Fruit fly (Drosophila melanogaster) whole organism, embryonic: ENCODE data around the gene CG31800.

Source experiments
- Ada2b ChIP-seq: fragments of 200-800 bp; sonication (Bioruptor generic); IDR thresholded peaks from 2 replicates; pipeline ENCODE4 v1.3.6; 2022; ENCODE audit warnings: missing biosample characterization, missing genetic modification characterization
- CG10209 ChIP-seq: fragments of 200-800 bp; sonication (Bioruptor generic); optimal IDR thresholded peaks from 3 replicates; lab custom pipeline; 2017; ENCODE audit warnings: missing biosample characterization, mild to moderate bottlenecking, missing genetic modification characterization, missing genetic modification reagents
- CG10565 ChIP-seq: fragments of 200-800 bp; sonication (Bioruptor generic); optimal IDR thresholded peaks from 3 replicates; lab custom pipeline; 2016; ENCODE audit warnings: missing biosample characterization, mild to moderate bottlenecking, missing genetic modification characterization
- CG12769 ChIP-seq: fragments of 200-800 bp; sonication (Bioruptor generic); optimal IDR thresholded peaks from 2 replicates; lab custom pipeline; 2019; ENCODE audit warnings: missing biosample characterization, mild to moderate bottlenecking, missing genetic modification characterization, moderate library complexity
- CG15479 ChIP-seq: fragments of 200-800 bp; sonication (Bioruptor generic); optimal IDR thresholded peaks from 3 replicates; lab custom pipeline; 2019; ENCODE audit warnings: missing biosample characterization, mild to moderate bottlenecking, missing genetic modification characterization, moderate library complexity
- CG15514 ChIP-seq: fragments of 200-800 bp; sonication (Bioruptor generic); optimal IDR thresholded peaks from 3 replicates; lab custom pipeline; 2017; ENCODE audit warnings: missing biosample characterization, missing genetic modification characterization, mild to moderate bottlenecking, moderate library complexity, missing genetic modification reagents
- CG1603 ChIP-seq: fragments of 200-800 bp; sonication (Bioruptor generic); optimal IDR thresholded peaks from 2 replicates; lab custom pipeline; 2019; ENCODE audit warnings: missing biosample characterization, mild to moderate bottlenecking, missing genetic modification characterization, moderate library complexity
- CG1647 ChIP-seq: fragments of 200-800 bp; sonication (Bioruptor generic); optimal IDR thresholded peaks from 3 replicates; lab custom pipeline; 2016; ENCODE audit warnings: missing biosample characterization, missing genetic modification characterization
- CG2202 ChIP-seq: fragments of 200-800 bp; sonication (Bioruptor generic); optimal IDR thresholded peaks from 2 replicates; lab custom pipeline; 2018; ENCODE audit warnings: missing biosample characterization, mild to moderate bottlenecking, missing genetic modification characterization
- CG31441 ChIP-seq: fragments of 200-800 bp; sonication (Bioruptor generic); IDR thresholded peaks from 2 replicates; pipeline ENCODE4 v1.3.6; 2022; ENCODE audit warnings: missing biosample characterization, missing genetic modification characterization
- CG32767 ChIP-seq: fragments of 200-800 bp; sonication (Bioruptor generic); IDR thresholded peaks from 2 replicates; pipeline ENCODE4 v1.3.6; 2022; ENCODE audit warnings: missing biosample characterization, missing genetic modification characterization
- CG34422 ChIP-seq: fragments of 200-800 bp; sonication (Bioruptor generic); IDR thresholded peaks from 3 replicates; pipeline ENCODE4 v1.3.6; 2022; ENCODE audit warnings: missing biosample characterization, missing genetic modification characterization
- CG4282 ChIP-seq: fragments of 200-800 bp; sonication (Bioruptor generic); optimal IDR thresholded peaks from 2 replicates; lab custom pipeline; 2016; ENCODE audit warnings: missing biosample characterization, missing genetic modification characterization
- CG5180 ChIP-seq: fragments of 200-800 bp; sonication (Bioruptor generic); optimal IDR thresholded peaks from 3 replicates; lab custom pipeline; 2017; ENCODE audit warnings: missing biosample characterization, missing genetic modification characterization, mild to moderate bottlenecking, moderate library complexity, missing genetic modification reagents
- CG6854 ChIP-seq: fragments of 200-800 bp; sonication (Bioruptor generic); optimal IDR thresholded peaks from 3 replicates; lab custom pipeline; 2017; ENCODE audit warnings: missing biosample characterization, mild to moderate bottlenecking, missing genetic modification characterization
- CG7963 ChIP-seq: fragments of 200-800 bp; sonication (Bioruptor generic); IDR thresholded peaks from 3 replicates; pipeline ENCODE4 v1.3.6; 2022; ENCODE audit warnings: missing biosample characterization, missing genetic modification characterization; ENCODE audit not compliant: partially characterized antibody
- CG8290 ChIP-seq, 3 experiments: fragments of 200-800 bp; sonication (Bioruptor generic); optimal IDR thresholded peaks; 2 replicates each; lab custom pipeline; 2016 to 2019; ENCODE audit warnings: missing biosample characterization in 3 of 3, missing genetic modification characterization in 3 of 3, mild to moderate bottlenecking in 2 of 3, moderate library complexity in 1 of 3
- CG8359 ChIP-seq: fragments of 200-800 bp; sonication (Bioruptor generic); optimal IDR thresholded peaks from 2 replicates; lab custom pipeline; 2017; ENCODE audit warnings: missing biosample characterization, mild to moderate bottlenecking, missing genetic modification characterization, borderline replicate concordance
- CG9609 ChIP-seq: fragments of 200-800 bp; sonication (Bioruptor generic); optimal IDR thresholded peaks from 3 replicates; lab custom pipeline; 2016; ENCODE audit warnings: missing biosample characterization, missing genetic modification characterization
- Dll ChIP-seq: fragments of 200-800 bp; sonication (Bioruptor generic); IDR thresholded peaks from 4 replicates; pipeline ENCODE4 v1.3.6; 2022; ENCODE audit warnings: missing biosample characterization, missing genetic modification characterization; ENCODE audit not compliant: partially characterized antibody
- Eip74EF ChIP-seq, 2 experiments: fragments of 200-800 bp in 1 of 2; fragments of >200 bp in 1 of 2; sonication (Bioruptor generic) in 1 of 2; optimal IDR thresholded peaks; 2 replicates each; lab custom pipeline; 2017 to 2019; ENCODE audit warnings: missing biosample characterization in 2 of 2, missing genetic modification characterization in 2 of 2, mild to moderate bottlenecking in 1 of 2, moderate library complexity in 1 of 2
- Gug ChIP-seq: fragments of 200-800 bp; sonication (Bioruptor generic); IDR thresholded peaks from 4 replicates; pipeline ENCODE4 v1.3.6; 2022; ENCODE audit warnings: missing biosample characterization, missing genetic modification characterization
- Myb ChIP-seq: fragments of 200-800 bp; sonication (Bioruptor generic); optimal IDR thresholded peaks from 2 replicates; lab custom pipeline; 2016; ENCODE audit warnings: missing biosample characterization, missing genetic modification characterization
- Opbp ChIP-seq: fragments of 200-800 bp; sonication (Bioruptor generic); IDR thresholded peaks from 3 replicates; pipeline ENCODE4 v1.3.6; 2022; ENCODE audit warnings: missing biosample characterization, missing genetic modification characterization; ENCODE audit not compliant: partially characterized antibody
- Rfx ChIP-seq: fragments of 200-800 bp; sonication (Bioruptor generic); IDR thresholded peaks from 2 replicates; pipeline ENCODE4 v1.3.6; 2022; ENCODE audit warnings: missing biosample characterization, missing genetic modification characterization
- bigmax ChIP-seq: fragments of 200-800 bp; sonication (Bioruptor generic); optimal IDR thresholded peaks from 2 replicates; lab custom pipeline; 2018; ENCODE audit warnings: missing biosample characterization, mild to moderate bottlenecking, missing genetic modification characterization
- bowl ChIP-seq: fragments of 200-800 bp; sonication (Bioruptor generic); IDR thresholded peaks from 2 replicates; pipeline ENCODE4 v1.3.6; 2022; ENCODE audit warnings: missing biosample characterization, missing genetic modification characterization
- bsh ChIP-seq, 2 experiments: fragments of 200-800 bp; sonication (Bioruptor generic); optimal IDR thresholded peaks; 2 replicates each; lab custom pipeline; 2017 to 2018; ENCODE audit warnings: mild to moderate bottlenecking in 2 of 2, missing biosample characterization in 2 of 2, missing genetic modification characterization in 2 of 2, moderate library complexity in 1 of 2
- chinmo ChIP-seq: fragments of 200-800 bp; sonication (Bioruptor generic); IDR thresholded peaks from 4 replicates; pipeline ENCODE4 v1.3.6; 2022; ENCODE audit warnings: missing biosample characterization, missing genetic modification characterization; ENCODE audit not compliant: partially characterized antibody
- crp ChIP-seq, 2 experiments: fragments of 200-800 bp; sonication (Bioruptor generic); optimal IDR thresholded peaks; 2 replicates in 1 of 2; 3 replicates in 1 of 2; lab custom pipeline; 2017; ENCODE audit warnings: missing biosample characterization in 2 of 2, missing genetic modification characterization in 2 of 2, mild to moderate bottlenecking in 1 of 2, moderate library complexity in 1 of 2
- disco-r ChIP-seq: fragments of 200-800 bp; sonication (Bioruptor generic); optimal IDR thresholded peaks from 2 replicates; lab custom pipeline; 2016; ENCODE audit warnings: missing biosample characterization, missing genetic modification characterization
- dmrt11E ChIP-seq: fragments of 200-800 bp; sonication (Bioruptor generic); optimal IDR thresholded peaks from 3 replicates; lab custom pipeline; 2018; ENCODE audit warnings: missing biosample characterization, mild to moderate bottlenecking, missing genetic modification characterization, moderate library complexity
- dpn ChIP-seq, 2 experiments: fragments of 200-800 bp; sonication (Bioruptor generic); optimal IDR thresholded peaks; 3 replicates each; lab custom pipeline; 2016; ENCODE audit warnings: missing biosample characterization in 2 of 2, missing genetic modification characterization in 2 of 2
- fru ChIP-seq: fragments of >200 bp; optimal IDR thresholded peaks from 2 replicates; lab custom pipeline; 2017
- grn ChIP-seq: fragments of 200-800 bp; sonication (Bioruptor generic); optimal IDR thresholded peaks from 3 replicates; lab custom pipeline; 2017; ENCODE audit warnings: missing biosample characterization, missing genetic modification characterization
- hkb ChIP-seq, 2 experiments: fragments of 200-800 bp in 1 of 2; fragments of >200 bp in 1 of 2; sonication (Bioruptor generic) in 1 of 2; IDR thresholded peaks in 1 of 2; optimal IDR thresholded peaks in 1 of 2; 2 replicates each; pipeline versions ENCODE4 v1.3.6 to Lab custom; 2017 to 2022; ENCODE audit warnings: missing biosample characterization in 1 of 2, missing genetic modification characterization in 1 of 2
- ind ChIP-seq: fragments of 200-800 bp; sonication (Bioruptor generic); optimal IDR thresholded peaks from 3 replicates; lab custom pipeline; 2016; ENCODE audit warnings: missing biosample characterization, missing genetic modification characterization
- jumu ChIP-seq: fragments of 200-800 bp; sonication (Bioruptor generic); optimal IDR thresholded peaks from 3 replicates; lab custom pipeline; 2016; ENCODE audit warnings: missing biosample characterization, missing genetic modification characterization
- knrl ChIP-seq: fragments of 200-800 bp; sonication (Bioruptor generic); IDR thresholded peaks from 3 replicates; pipeline ENCODE4 v1.3.6; 2022; ENCODE audit warnings: missing biosample characterization, missing genetic modification characterization; ENCODE audit not compliant: partially characterized antibody
- lmd ChIP-seq: fragments of 200-800 bp; sonication (Bioruptor generic); IDR thresholded peaks from 2 replicates; pipeline ENCODE4 v1.3.6; 2022; ENCODE audit warnings: missing biosample characterization, missing genetic modification characterization
- lov ChIP-seq, 2 experiments: fragments of 200-800 bp in 1 of 2; fragments of >200 bp in 1 of 2; sonication (Bioruptor generic) in 1 of 2; IDR thresholded peaks in 1 of 2; optimal IDR thresholded peaks in 1 of 2; 2 replicates in 1 of 2; 3 replicates in 1 of 2; pipeline versions ENCODE4 v1.3.6 to Lab custom; 2017 to 2022; ENCODE audit warnings: missing biosample characterization in 1 of 2, missing genetic modification characterization in 1 of 2
- mirr ChIP-seq: fragments of 200-800 bp; sonication (Bioruptor generic); optimal IDR thresholded peaks from 3 replicates; lab custom pipeline; 2018; ENCODE audit warnings: missing biosample characterization, mild to moderate bottlenecking, missing genetic modification characterization
- psq ChIP-seq: fragments of 200-800 bp; sonication (Bioruptor generic); optimal IDR thresholded peaks from 2 replicates; lab custom pipeline; 2017; ENCODE audit warnings: missing biosample characterization, missing genetic modification characterization
- salm ChIP-seq: fragments of 200-800 bp; sonication (Bioruptor generic); optimal IDR thresholded peaks from 2 replicates; lab custom pipeline; 2018; ENCODE audit warnings: missing biosample characterization, mild to moderate bottlenecking, missing genetic modification characterization
- sim ChIP-seq: fragments of 200-800 bp; sonication (Bioruptor generic); IDR thresholded peaks from 2 replicates; pipeline ENCODE4 v1.3.6; 2022; ENCODE audit warnings: missing biosample characterization, missing genetic modification characterization
- sna ChIP-seq: fragments of 200-800 bp; sonication (Bioruptor generic); IDR thresholded peaks from 2 replicates; pipeline ENCODE4 v1.3.6; 2022; ENCODE audit warnings: missing biosample characterization, missing genetic modification characterization; ENCODE audit not compliant: partially characterized antibody
- vfl ChIP-seq: fragments of 200-800 bp; sonication (Bioruptor generic); optimal IDR thresholded peaks from 2 replicates; lab custom pipeline; 2016; ENCODE audit warnings: missing biosample characterization, missing genetic modification characterization
- wdn ChIP-seq: fragments of 200-800 bp; sonication (Bioruptor generic); IDR thresholded peaks from 2 replicates; pipeline ENCODE4 v1.3.6; 2022; ENCODE audit warnings: missing biosample characterization, missing genetic modification characterization

The CG31800 gene

DNA sequence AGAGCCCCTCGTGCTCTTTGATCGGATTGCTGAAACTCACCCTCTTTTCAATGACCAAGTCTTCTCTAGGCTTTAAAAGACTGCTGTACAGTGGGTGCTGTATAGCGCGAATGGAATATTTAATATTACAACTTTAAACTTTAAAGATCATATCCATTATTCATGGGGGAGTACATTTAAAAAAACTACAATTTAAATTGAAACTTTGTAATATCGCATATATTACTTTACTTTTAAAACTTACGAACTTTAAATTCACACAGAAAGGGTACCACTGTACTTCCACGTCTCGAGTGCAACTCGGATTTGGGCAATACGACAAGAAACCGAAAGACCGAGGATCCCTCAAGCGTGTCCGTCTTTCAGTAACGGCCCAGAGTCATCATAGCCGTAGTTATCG, 24.5 kb upstream of the CG31800 start, which contains the start of gene Phlpp (continued):
- no peak for TF ChIP-seq bigmax (GFP tag; lab: Kevin White, UChicago)
- peak; percentile 70; the same call in 1 of the 3 replicates for TF ChIP-seq CG34422 (GFP tag; lab: Robert Waterston, UW)
- TF ChIP-seq CG5180: no peak
- TF ChIP-seq sim (GFP tag; lab: Robert Waterston, UW): no peak
- no peak for TF ChIP-seq CG7963
- TF ChIP-seq jumu (GFP tag; lab: Kevin White, UChicago): peak; percentile 39
- TF ChIP-seq CG32767 (GFP tag; lab: Robert Waterston, UW): no peak
- no peak for TF ChIP-seq knrl (GFP tag; lab: Robert Waterston, UW)
- TF ChIP-seq sna (GFP tag; lab: Robert Waterston, UW): no peak
- peak; percentile 19; the same call in 1 of the 2 replicates for TF ChIP-seq lmd
- TF ChIP-seq Eip74EF (GFP tag; optimal IDR thresholded peaks at IDR 0.05; lab: Kevin White, UChicago): no peak
- no peak for TF ChIP-seq mirr (GFP tag; lab: Kevin White, UChicago)
- TF ChIP-seq CG8290 (GFP tag; optimal IDR thresholded peaks at IDR 0.05; lab: Kevin White, UChicago): peak; percentile 14
- no peak for TF ChIP-seq CG8290 (tag; optimal IDR thresholded peaks at IDR 0.05; lab: Kevin White, UChicago)
- TF ChIP-seq CG4282: no peak
- TF ChIP-seq salm (tag; lab: Kevin White, UChicago): no peak
- no peak for TF ChIP-seq CG2202 (tag; lab: Kevin White, UChicago)
- TF ChIP-seq psq (GFP tag; lab: Kevin White, UChicago): no peak
- no peak for TF ChIP-seq CG10565
- peak in 1 of 2 experiments; percentile 47 for TF ChIP-seq bsh (GFP tag; optimal IDR thresholded peaks at IDR 0.05; lab: Kevin White, UChicago)
- no peak for TF ChIP-seq Opbp (GFP tag; lab: Robert Waterston, UW)
- TF ChIP-seq disco-r (GFP tag; lab: Kevin White, UChicago): no peak
- no peak for TF ChIP-seq wdn (GFP tag; lab: Robert Waterston, UW)
- peak; percentile 19; the same call in 1 of the 4 replicates for TF ChIP-seq Gug (GFP tag; lab: Robert Waterston, UW)
- no peak for TF ChIP-seq grn (GFP tag; lab: Kevin White, UChicago)
- no peak for TF ChIP-seq CG10209
- TF ChIP-seq CG12769 (tag; lab: Kevin White, UChicago): no peak
- TF ChIP-seq crp (GFP tag; optimal IDR thresholded peaks at IDR 0.05; lab: Kevin White, UChicago): no peak
- TF ChIP-seq CG15514: no peak
- no peak for TF ChIP-seq CG15479 (GFP tag; lab: Kevin White, UChicago)
- TF ChIP-seq fru (lab: Kevin White, UChicago): no peak
- peak; percentile 78 for TF ChIP-seq CG31441 (GFP tag; lab: Robert Waterston, UW)
- peak; percentile 33 for TF ChIP-seq CG8359
- no peak for TF ChIP-seq chinmo (GFP tag; lab: Robert Waterston, UW)
- TF ChIP-seq Ada2b (GFP tag; lab: Robert Waterston, UW): peak; percentile 70
- TF ChIP-seq CG6854 (GFP tag; lab: Kevin White, UChicago): no peak
- TF ChIP-seq dpn (GFP tag; optimal IDR thresholded peaks at IDR 0.05; lab: Kevin White, UChicago): peak; percentile 2 to 5
- TF ChIP-seq Rfx: 0 out of 2 replicates have a peak, but pooled peaks have one; percentile 27
- no peak for TF ChIP-seq Myb (GFP tag; lab: Kevin White, UChicago)
- TF ChIP-seq CG1603 (tag; lab: Kevin White, UChicago): no peak
- TF ChIP-seq lov (optimal IDR thresholded peaks at IDR 0.05; lab: Kevin White, UChicago): no peak
- no peak for TF ChIP-seq lov (GFP tag; IDR thresholded peaks at IDR 0.05; lab: Robert Waterston, UW)
- no peak for TF ChIP-seq hkb (optimal IDR thresholded peaks at IDR 0.05; lab: Kevin White, UChicago)
- TF ChIP-seq hkb (GFP tag; IDR thresholded peaks at IDR 0.05; lab: Robert Waterston, UW): peak; percentile 79
- TF ChIP-seq CG1647 (GFP tag; lab: Kevin White, UChicago): no peak
- no peak for TF ChIP-seq Dll (GFP tag; lab: Robert Waterston, UW)
- TF ChIP-seq dmrt11E (tag; lab: Kevin White, UChicago): peak; percentile 59
- no peak for TF ChIP-seq CG9609 (GFP tag; lab: Kevin White, UChicago)
- TF ChIP-seq bowl: no peak
- TF ChIP-seq vfl (GFP tag; lab: Kevin White, UChicago): no peak
- TF ChIP-seq ind (GFP tag; lab: Kevin White, UChicago): peak; percentile 57
